Worm (Caenorhabditis elegans) whole organism, L1 larva: Measurements from ENCODE around the gene F58E6.13.
A peak's percentile ranks its signal among the peaks of the same experiment; 100 is the strongest.

Experiments
- Y116A8C.19 ChIP-seq: sonication (generic microtip); optimal IDR thresholded peaks from 2 replicates; lab custom pipeline; 2016; ENCODE audit warnings: missing compliant biosample characterization, missing genetic modification characterization, borderline replicate concordance
- aha-1 ChIP-seq: fragments of 150-350 bp; optimal IDR thresholded peaks from 2 replicates; lab custom pipeline; 2014; ENCODE audit warnings: missing biosample characterization, missing genetic modification characterization
- blmp-1 ChIP-seq: fragments of 150-350 bp; optimal IDR thresholded peaks from 2 replicates; lab custom pipeline; 2014; ENCODE audit warnings: missing biosample characterization, missing genetic modification characterization
- ceh-63 ChIP-seq: fragments of 200-800 bp; sonication (Bioruptor generic); optimal IDR thresholded peaks from 2 replicates; lab custom pipeline; 2018; ENCODE audit warnings: mild to moderate bottlenecking, missing genetic modification characterization, missing compliant biosample characterization
- ceh-88 ChIP-seq: fragments of 200-800 bp; sonication (Bioruptor generic); IDR thresholded peaks from 2 replicates; pipeline ENCODE4 v1.3.6; 2022; ENCODE audit warnings: missing genetic modification characterization, missing compliant biosample characterization
- ces-1 ChIP-seq: fragments of 150-350 bp; optimal IDR thresholded peaks from 2 replicates; lab custom pipeline; 2014; ENCODE audit warnings: missing biosample characterization, missing genetic modification reagents, missing genetic modification characterization
- efl-1 ChIP-seq, 4 experiments: fragments of 150-350 bp; optimal IDR thresholded peaks in 3 of 4; peaks in 1 of 4; 1 replicate in 1 of 4; 2 replicates in 3 of 4; lab custom pipeline; 2014; ENCODE audit warnings: missing biosample characterization in 2 of 4, missing genetic modification characterization in 2 of 4, missing genetic modification reagents in 2 of 4
- egl-27 ChIP-seq, 2 experiments: fragments of 150-350 bp in 1 of 2; sonication (generic microtip); optimal IDR thresholded peaks; 3 replicates each; lab custom pipeline; 2017 to 2018; ENCODE audit warnings: missing biosample characterization in 2 of 2, missing genetic modification characterization in 2 of 2, missing genetic modification reagents in 2 of 2
- fkh-10 ChIP-seq: sonication (generic microtip); optimal IDR thresholded peaks from 2 replicates; lab custom pipeline; 2017; ENCODE audit warnings: missing biosample characterization, missing genetic modification reagents, missing genetic modification characterization
- fkh-4 ChIP-seq: sonication (generic microtip); optimal IDR thresholded peaks from 2 replicates; lab custom pipeline; 2016; ENCODE audit warnings: missing compliant biosample characterization, missing genetic modification characterization, borderline replicate concordance
- hlh-17 ChIP-seq: fragments of 200-800 bp; sonication (Bioruptor generic); optimal IDR thresholded peaks from 2 replicates; lab custom pipeline; 2018; ENCODE audit warnings: missing genetic modification characterization, mild to moderate bottlenecking, missing compliant biosample characterization, moderate library complexity, borderline replicate concordance
- jun-1 ChIP-seq: fragments of 150-350 bp; optimal IDR thresholded peaks from 2 replicates; lab custom pipeline; 2014; ENCODE audit warnings: missing biosample characterization, missing genetic modification reagents, missing genetic modification characterization
- lin-14 ChIP-seq: fragments of 200-800 bp; sonication (Bioruptor generic); optimal IDR thresholded peaks from 2 replicates; lab custom pipeline; 2018; ENCODE audit warnings: mild to moderate bottlenecking, missing genetic modification characterization, moderate library complexity, missing compliant biosample characterization
- lin-15B ChIP-seq: fragments of 150-350 bp; sonication (generic microtip); optimal IDR thresholded peaks from 3 replicates; lab custom pipeline; 2014; ENCODE audit warnings: missing biosample characterization, missing genetic modification characterization
- lin-39 ChIP-seq: fragments of 150-350 bp; optimal IDR thresholded peaks from 2 replicates; lab custom pipeline; 2014; ENCODE audit warnings: missing biosample characterization, missing genetic modification reagents, missing genetic modification characterization
- lsy-2 ChIP-seq, 2 experiments: fragments of 150-350 bp; optimal IDR thresholded peaks; 2 replicates each; lab custom pipeline; 2014; ENCODE audit warnings: missing biosample characterization in 2 of 2, missing genetic modification characterization in 2 of 2
- mdl-1 ChIP-seq, 2 experiments: fragments of 150-350 bp; optimal IDR thresholded peaks; 2 replicates each; lab custom pipeline; 2014 to 2017; ENCODE audit warnings: missing biosample characterization in 2 of 2, missing genetic modification characterization in 2 of 2, inconsistent platforms in 1 of 2
- mep-1 ChIP-seq: fragments of 150-350 bp; optimal IDR thresholded peaks from 2 replicates; lab custom pipeline; 2014; ENCODE audit warnings: missing biosample characterization, missing genetic modification characterization
- nhr-11 ChIP-seq: fragments of 150-350 bp; optimal IDR thresholded peaks from 2 replicates; lab custom pipeline; 2014; ENCODE audit warnings: missing biosample characterization, missing genetic modification characterization
- nhr-237 ChIP-seq: fragments of 150-350 bp; optimal IDR thresholded peaks from 2 replicates; lab custom pipeline; 2014; ENCODE audit warnings: missing biosample characterization, missing genetic modification characterization
- nhr-28 ChIP-seq: fragments of 150-350 bp; optimal IDR thresholded peaks from 2 replicates; lab custom pipeline; 2014; ENCODE audit warnings: missing biosample characterization, missing genetic modification characterization
- nhr-47 ChIP-seq: sonication (generic microtip); optimal IDR thresholded peaks from 2 replicates; lab custom pipeline; 2016; ENCODE audit warnings: mild to moderate bottlenecking, missing genetic modification characterization, moderate library complexity, missing compliant biosample characterization
- nhr-71 ChIP-seq: sonication (generic microtip); optimal IDR thresholded peaks from 2 replicates; lab custom pipeline; 2016; ENCODE audit warnings: mild to moderate bottlenecking, missing genetic modification characterization, moderate library complexity, missing compliant biosample characterization
- nhr-77 ChIP-seq: fragments of 150-350 bp; optimal IDR thresholded peaks from 2 replicates; lab custom pipeline; 2014; ENCODE audit warnings: missing biosample characterization, missing genetic modification characterization
- nhr-84 ChIP-seq: sonication (generic microtip); optimal IDR thresholded peaks from 2 replicates; lab custom pipeline; 2017; ENCODE audit warnings: missing biosample characterization, missing genetic modification characterization
- nhr-90 ChIP-seq: sonication (generic microtip); optimal IDR thresholded peaks from 2 replicates; lab custom pipeline; 2016; ENCODE audit warnings: mild to moderate bottlenecking, missing genetic modification characterization, missing compliant biosample characterization; ENCODE audit not compliant: poor library complexity
- pax-3 ChIP-seq: fragments of 200-800 bp; sonication (Bioruptor generic); optimal IDR thresholded peaks from 2 replicates; lab custom pipeline; 2018; ENCODE audit warnings: mild to moderate bottlenecking, missing genetic modification characterization, moderate library complexity, missing compliant biosample characterization
- rnt-1 ChIP-seq: sonication (generic microtip); optimal IDR thresholded peaks from 2 replicates; lab custom pipeline; 2016; ENCODE audit warnings: mild to moderate bottlenecking, missing genetic modification characterization, moderate library complexity, missing compliant biosample characterization
- sup-37 ChIP-seq: fragments of 200-800 bp; sonication (Bioruptor generic); optimal IDR thresholded peaks from 2 replicates; lab custom pipeline; 2018; ENCODE audit warnings: mild to moderate bottlenecking, missing genetic modification characterization, missing compliant biosample characterization
- swsn-7 ChIP-seq: sonication (generic microtip); optimal IDR thresholded peaks from 2 replicates; lab custom pipeline; 2016; ENCODE audit warnings: missing genetic modification characterization, missing compliant biosample characterization
- tbx-2 ChIP-seq: sonication (generic microtip); optimal IDR thresholded peaks from 2 replicates; lab custom pipeline; 2016; ENCODE audit warnings: missing genetic modification characterization, missing compliant biosample characterization
- zip-4 ChIP-seq: fragments of 200-800 bp; sonication (Bioruptor generic); optimal IDR thresholded peaks from 2 replicates; lab custom pipeline; 2018; ENCODE audit warnings: mild to moderate bottlenecking, missing genetic modification characterization, moderate library complexity, missing compliant biosample characterization
- ztf-11 ChIP-seq, 2 experiments: sonication (generic microtip); optimal IDR thresholded peaks; 2 replicates each; lab custom pipeline; 2016 to 2017; ENCODE audit warnings: missing genetic modification characterization in 2 of 2, missing biosample characterization in 1 of 2, missing compliant biosample characterization in 1 of 2
- ztf-4 ChIP-seq: fragments of 150-350 bp; optimal IDR thresholded peaks from 2 replicates; lab custom pipeline; 2014; ENCODE audit warnings: missing biosample characterization, missing genetic modification characterization

F58E6.13 gene

ce11 chrV:9757884-9758283, 12.8 kb downstream of the F58E6.13 start, which contains the start of gene F58E6.11:
TSS of gene F58E6.11 (minus strand) at chrV:9757984.
- TF ChIP-seq jun-1 (tag; lab: Kevin White, UChicago) (no peak), hlh-17 (GFP tag; lab: Kevin White, UChicago) (no peak), nhr-11 (no peak), ceh-63 (GFP tag; lab: Kevin White, UChicago) (no peak), mep-1 (no peak), zip-4 (GFP tag; lab: Kevin White, UChicago) (no peak), lin-15B (no peak)

ce11 chrV:9758437-9758836, 13.4 kb downstream of the F58E6.13 start:
- peak; percentile 62 for TF ChIP-seq lin-14
- TF ChIP-seq nhr-77 (tag; lab: Kevin White, UChicago): no peak
- no peak for TF ChIP-seq nhr-11
- TF ChIP-seq blmp-1: peak; percentile 96

ce11 chrV:9763759-9764158, 18.7 kb downstream of the F58E6.13 start:
- TF ChIP-seq blmp-1 (no peak), tbx-2 (tag; lab: Kevin White, UChicago) (no peak), ztf-4 (no peak), nhr-237 (no peak), pax-3 (tag; lab: Kevin White, UChicago) (no peak), mdl-1 (tag; optimal IDR thresholded peaks at IDR 0.05; lab: Kevin White, UChicago) (no peak), jun-1 (tag; lab: Kevin White, UChicago) (no peak)

DNA sequence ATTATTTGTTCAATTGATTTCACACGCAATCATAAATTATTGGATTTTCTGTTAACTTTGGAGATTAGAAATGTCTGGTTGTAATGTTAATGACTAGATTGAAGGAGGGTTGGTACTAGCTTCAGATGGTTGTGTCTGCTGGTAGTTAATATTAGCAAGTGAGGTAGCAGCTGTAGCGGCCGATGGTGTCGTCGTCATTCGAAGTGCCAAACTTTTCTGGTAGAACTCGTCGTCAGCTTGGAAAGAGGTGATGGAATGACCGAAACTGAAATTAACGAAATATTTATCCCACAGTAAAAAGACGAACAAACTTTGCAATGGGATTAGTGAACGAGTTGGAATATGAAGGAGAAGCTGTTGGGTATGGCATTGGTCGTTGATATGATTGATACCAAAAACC, 19.5 kb downstream of the F58E6.13 start:
- TF ChIP-seq lin-39 (tag; lab: Kevin White, UChicago): no peak
- no peak for TF ChIP-seq egl-27 (tag; optimal IDR thresholded peaks at IDR 0.05; lab: Kevin White, UChicago)
- TF ChIP-seq efl-1 (optimal IDR thresholded peaks at IDR 0.05; lab: Kevin White, UChicago): no peak
- peak in 1 of 2 experiments; percentile 30 for TF ChIP-seq efl-1 (GFP tag; optimal IDR thresholded peaks at IDR 0.05 in 1 of 2; lab: Kevin White, UChicago)

- no peak for TF ChIP-seq mep-1
- TF ChIP-seq nhr-28 (tag; lab: Kevin White, UChicago): no peak
- TF ChIP-seq ceh-88: no peak
- no peak for TF ChIP-seq nhr-84
- TF ChIP-seq nhr-47 (tag; lab: Kevin White, UChicago): peak; percentile 30
- no peak for TF ChIP-seq fkh-4
- peak; percentile 42 for TF ChIP-seq nhr-71 (tag; lab: Kevin White, UChicago)
- TF ChIP-seq fkh-10 (GFP tag; lab: Kevin White, UChicago): peak; percentile 98
- TF ChIP-seq efl-1 (optimal IDR thresholded peaks at IDR 0.05; lab: Kevin White, UChicago): peak in 1 of 2 experiments; percentile 8
- no peak for TF ChIP-seq efl-1 (GFP tag; optimal IDR thresholded peaks at IDR 0.05 in 1 of 2; lab: Kevin White, UChicago)
- TF ChIP-seq Y116A8C.19: no peak
- TF ChIP-seq aha-1: no peak
- peak; percentile 17 for TF ChIP-seq tbx-2 (tag; lab: Kevin White, UChicago)
- no peak for TF ChIP-seq sup-37
- TF ChIP-seq lsy-2 (tag; optimal IDR thresholded peaks at IDR 0.05; lab: Kevin White, UChicago): peak; percentile 48 to 85
- no peak for TF ChIP-seq mdl-1 (tag; optimal IDR thresholded peaks at IDR 0.05; lab: Kevin White, UChicago)
- TF ChIP-seq rnt-1 (tag; lab: Kevin White, UChicago): no peak
- no peak for TF ChIP-seq nhr-90 (tag; lab: Kevin White, UChicago)
- peak; percentile 15 for TF ChIP-seq swsn-7 (tag; lab: Kevin White, UChicago)
- TF ChIP-seq ztf-11 (tag; optimal IDR thresholded peaks at IDR 0.05; lab: Kevin White, UChicago): no peak
- no peak for TF ChIP-seq lin-15B
- TF ChIP-seq lin-14: peak; percentile 88
- TF ChIP-seq ces-1: peak; percentile 100
- TF ChIP-seq, all 84 proteins: peak for 9
Measured at ce11 chrV:9765622-9766021, 20.6 kb downstream of the F58E6.13 start.
